Worm (Caenorhabditis elegans) whole organism, mixed stage, embryonic: ENCODE measurements around the gene unc-103.

Source experiments
- M03D4.4 ChIP-seq: sonication (generic microtip); optimal IDR thresholded peaks from 2 replicates; lab custom pipeline; 2017; ENCODE audit warnings: mild to moderate bottlenecking, missing genetic modification characterization, missing compliant biosample characterization
- bed-3 ChIP-seq: fragments of 200-800 bp; sonication (Bioruptor generic); optimal IDR thresholded peaks from 3 replicates; lab custom pipeline; 2018; ENCODE audit warnings: mild to moderate bottlenecking, missing genetic modification characterization, moderate library complexity, missing compliant biosample characterization
- blmp-1 ChIP-seq: fragments of 150-350 bp; optimal IDR thresholded peaks from 2 replicates; lab custom pipeline; 2014; ENCODE audit warnings: missing biosample characterization, missing genetic modification characterization
- ceh-43 ChIP-seq: fragments of 200-800 bp; sonication (Bioruptor generic); optimal IDR thresholded peaks from 2 replicates; lab custom pipeline; 2018; ENCODE audit warnings: mild to moderate bottlenecking, missing genetic modification characterization, moderate library complexity, missing compliant biosample characterization
- ces-1 ChIP-seq: fragments of 150-350 bp; optimal IDR thresholded peaks from 2 replicates; lab custom pipeline; 2014; ENCODE audit warnings: missing biosample characterization, missing genetic modification reagents, missing genetic modification characterization
- cnd-1 ChIP-seq: fragments of 200-800 bp; sonication (Bioruptor generic); optimal IDR thresholded peaks from 2 replicates; lab custom pipeline; 2018; ENCODE audit warnings: mild to moderate bottlenecking, missing genetic modification characterization, missing compliant biosample characterization
- drap-1 ChIP-seq: fragments of 200-800 bp; sonication (Bioruptor generic); optimal IDR thresholded peaks from 3 replicates; lab custom pipeline; 2018; ENCODE audit warnings: mild to moderate bottlenecking, missing genetic modification characterization, missing compliant biosample characterization
- elt-1 ChIP-seq: sonication (generic microtip); optimal IDR thresholded peaks from 2 replicates; lab custom pipeline; 2017; ENCODE audit warnings: missing genetic modification characterization, mild to moderate bottlenecking, missing compliant biosample characterization, antibody characterized with exemption, moderate library complexity, borderline replicate concordance; ENCODE audit not compliant: insufficient read depth
- elt-3 ChIP-seq: fragments of 150-350 bp; optimal IDR thresholded peaks from 2 replicates; lab custom pipeline; 2014; ENCODE audit warnings: missing biosample characterization, missing genetic modification characterization
- flh-1 ChIP-seq: fragments of 200-800 bp; sonication (Bioruptor generic); optimal IDR thresholded peaks from 2 replicates; lab custom pipeline; 2018; ENCODE audit warnings: mild to moderate bottlenecking, missing genetic modification characterization, moderate library complexity, missing compliant biosample characterization
- ham-2 ChIP-seq: fragments of 200-800 bp; sonication (Bioruptor generic); optimal IDR thresholded peaks from 2 replicates; lab custom pipeline; 2018; ENCODE audit warnings: mild to moderate bottlenecking, missing genetic modification characterization, missing compliant biosample characterization
- lin-13 ChIP-seq: fragments of 150-350 bp; optimal IDR thresholded peaks from 2 replicates; lab custom pipeline; 2014; ENCODE audit warnings: missing biosample characterization, missing genetic modification characterization
- lin-32 ChIP-seq: fragments of 200-800 bp; sonication (Bioruptor generic); optimal IDR thresholded peaks from 2 replicates; lab custom pipeline; 2018; ENCODE audit warnings: mild to moderate bottlenecking, missing genetic modification characterization, missing compliant biosample characterization
- lsy-2 ChIP-seq: fragments of 150-350 bp; optimal IDR thresholded peaks from 2 replicates; lab custom pipeline; 2014; ENCODE audit warnings: missing biosample characterization, missing genetic modification characterization
- mab-5 ChIP-seq: fragments of 150-350 bp; optimal IDR thresholded peaks from 2 replicates; lab custom pipeline; 2014; ENCODE audit warnings: missing biosample characterization, missing genetic modification characterization
- mep-1 ChIP-seq: fragments of 150-350 bp; optimal IDR thresholded peaks from 2 replicates; lab custom pipeline; 2017; ENCODE audit warnings: missing biosample characterization, missing genetic modification reagents, missing genetic modification characterization, inconsistent platforms
- nhr-12 ChIP-seq: fragments of 150-350 bp; optimal IDR thresholded peaks from 2 replicates; lab custom pipeline; 2014; ENCODE audit warnings: missing biosample characterization, missing genetic modification characterization
- nhr-2 ChIP-seq: fragments of 150-350 bp; optimal IDR thresholded peaks from 2 replicates; lab custom pipeline; 2014; ENCODE audit warnings: missing biosample characterization, missing genetic modification characterization
- nhr-237 ChIP-seq: fragments of 150-350 bp; optimal IDR thresholded peaks from 2 replicates; lab custom pipeline; 2014; ENCODE audit warnings: missing biosample characterization, missing genetic modification characterization
- nhr-28 ChIP-seq: fragments of 150-350 bp; optimal IDR thresholded peaks from 2 replicates; lab custom pipeline; 2014; ENCODE audit warnings: missing biosample characterization, missing genetic modification characterization
- nhr-76 ChIP-seq: sonication (generic microtip); optimal IDR thresholded peaks from 2 replicates; lab custom pipeline; 2017; ENCODE audit warnings: missing biosample characterization, missing genetic modification characterization
- sem-2 ChIP-seq: fragments of 200-800 bp; sonication (Bioruptor generic); optimal IDR thresholded peaks from 2 replicates; lab custom pipeline; 2018; ENCODE audit warnings: mild to moderate bottlenecking, missing genetic modification characterization, missing compliant biosample characterization
- snpc-4 ChIP-seq: fragments of 150-350 bp; optimal IDR thresholded peaks from 2 replicates; lab custom pipeline; 2014; ENCODE audit warnings: missing biosample characterization, missing genetic modification characterization
- sptf-1 ChIP-seq: sonication (generic microtip); optimal IDR thresholded peaks from 2 replicates; lab custom pipeline; 2017; ENCODE audit warnings: mild to moderate bottlenecking, missing genetic modification characterization, moderate library complexity, missing compliant biosample characterization
- tbx-8 ChIP-seq: fragments of 200-800 bp; sonication (Bioruptor generic); optimal IDR thresholded peaks from 2 replicates; lab custom pipeline; 2018; ENCODE audit warnings: mild to moderate bottlenecking, missing genetic modification characterization, moderate library complexity, missing compliant biosample characterization
- unc-120 ChIP-seq: sonication (generic microtip); optimal IDR thresholded peaks from 2 replicates; lab custom pipeline; 2017; ENCODE audit warnings: missing genetic modification characterization, missing compliant biosample characterization; ENCODE audit not compliant: poor library complexity, severe bottlenecking
- unc-39 ChIP-seq: fragments of 150-350 bp; optimal IDR thresholded peaks from 2 replicates; lab custom pipeline; 2014; ENCODE audit warnings: missing biosample characterization, missing genetic modification characterization
- unc-62 ChIP-seq: fragments of 150-350 bp; optimal IDR thresholded peaks from 2 replicates; lab custom pipeline; 2014; ENCODE audit warnings: missing biosample characterization, missing genetic modification reagents, missing genetic modification characterization
- zip-8 ChIP-seq: fragments of 150-350 bp; optimal IDR thresholded peaks from 2 replicates; lab custom pipeline; 2014; ENCODE audit warnings: missing biosample characterization, missing genetic modification characterization
- ztf-11 ChIP-seq: fragments of 150-350 bp; optimal IDR thresholded peaks from 2 replicates; lab custom pipeline; 2014; ENCODE audit warnings: missing biosample characterization, missing genetic modification characterization

Gene unc-103

DNA sequence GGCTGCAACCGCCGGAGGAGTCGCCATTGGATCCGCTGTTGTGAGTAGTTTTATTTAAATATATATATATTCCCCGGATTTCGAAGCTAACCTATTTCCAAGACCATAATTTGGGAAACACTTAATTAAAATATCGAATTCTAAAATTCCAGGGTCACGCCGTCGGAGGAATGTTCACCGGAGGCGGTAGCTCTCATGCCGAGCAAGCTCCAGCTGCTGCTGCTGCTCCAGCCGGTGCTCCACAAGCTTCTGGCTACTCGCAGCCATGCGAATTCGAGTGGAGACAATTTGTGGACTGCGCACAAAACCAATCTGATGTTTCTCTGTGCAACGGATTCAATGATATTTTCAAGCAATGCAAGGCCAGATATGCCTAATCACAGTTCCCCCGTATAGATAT is 37.1 kb downstream of the unc-103 start:
- no peak for TF ChIP-seq M03D4.4
- no peak for TF ChIP-seq unc-120 (tag; lab: Kevin White, UChicago)
- no peak for TF ChIP-seq lsy-2 (tag; lab: Kevin White, UChicago)
- no peak for TF ChIP-seq ham-2 (GFP tag; lab: Kevin White, UChicago)
- no peak for TF ChIP-seq mep-1
- TF ChIP-seq nhr-2 (tag; lab: Kevin White, UChicago) = no peak
- no peak for TF ChIP-seq snpc-4 (tag; lab: Kevin White, UChicago)
- TF ChIP-seq sptf-1 (tag; lab: Kevin White, UChicago) = no peak
- TF ChIP-seq unc-62 (GFP tag; lab: Kevin White, UChicago) = no peak
- TF ChIP-seq lin-13 = no peak
- TF ChIP-seq nhr-76 = no peak
- TF ChIP-seq unc-39 (tag; lab: Kevin White, UChicago) = no peak

DNA sequence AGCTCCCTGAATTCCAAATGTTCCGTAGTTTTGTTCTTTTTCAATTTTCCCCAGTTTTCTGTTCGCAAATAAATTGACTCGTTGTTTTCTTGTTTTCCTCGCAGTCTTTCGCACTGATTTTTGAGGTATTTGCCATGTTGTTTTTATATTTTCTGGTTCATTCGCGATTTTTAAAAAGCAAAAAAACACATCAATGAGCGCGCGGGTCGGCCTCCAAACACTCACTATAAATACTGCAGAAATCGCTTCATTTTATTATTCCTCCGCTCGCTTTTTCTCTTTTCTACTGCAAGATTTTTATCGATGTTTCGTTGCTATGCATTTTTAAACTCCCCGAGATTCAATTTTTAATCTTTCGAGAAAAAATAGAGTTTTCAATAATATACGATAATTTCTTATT is 37.6 kb downstream of the unc-103 start:
- no peak for TF ChIP-seq lin-13
- TF ChIP-seq ces-1 (GFP tag; lab: Kevin White, UChicago) = no peak
- TF ChIP-seq cnd-1 (tag; lab: Kevin White, UChicago) = no peak
- no peak for TF ChIP-seq snpc-4 (tag; lab: Kevin White, UChicago)
- no peak for TF ChIP-seq lsy-2 (tag; lab: Kevin White, UChicago)
- no peak for TF ChIP-seq sptf-1 (tag; lab: Kevin White, UChicago)
- TF ChIP-seq, all 35 proteins: peak for 0

DNA sequence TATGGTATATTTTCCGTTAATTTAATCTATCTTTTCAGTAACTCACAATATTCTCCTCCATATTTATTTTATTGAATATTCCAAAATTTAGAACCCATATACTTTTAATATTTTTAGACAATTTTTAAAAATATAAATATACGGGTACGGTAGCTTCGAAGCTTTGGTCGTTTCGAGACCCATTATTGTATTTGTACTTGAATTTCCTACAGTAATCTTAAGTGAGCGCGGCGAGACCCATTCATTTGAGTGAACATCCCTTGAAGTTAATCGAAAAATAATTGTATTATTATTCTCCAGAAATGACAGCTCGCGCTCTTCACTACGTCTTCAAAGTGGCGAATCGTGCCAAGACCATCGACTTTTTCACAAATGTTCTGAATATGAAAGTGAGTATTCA is 38.1 kb downstream of the unc-103 start, which contains the start of gene glod-4:
Gene glod-4 (plus strand): TSS at position 301 of the 400 bp plus-strand sequence.
- TF ChIP-seq nhr-237 (tag; lab: Kevin White, UChicago) (no peak), snpc-4 (tag; lab: Kevin White, UChicago) (no peak), unc-62 (GFP tag; lab: Kevin White, UChicago) (no peak)

DNA sequence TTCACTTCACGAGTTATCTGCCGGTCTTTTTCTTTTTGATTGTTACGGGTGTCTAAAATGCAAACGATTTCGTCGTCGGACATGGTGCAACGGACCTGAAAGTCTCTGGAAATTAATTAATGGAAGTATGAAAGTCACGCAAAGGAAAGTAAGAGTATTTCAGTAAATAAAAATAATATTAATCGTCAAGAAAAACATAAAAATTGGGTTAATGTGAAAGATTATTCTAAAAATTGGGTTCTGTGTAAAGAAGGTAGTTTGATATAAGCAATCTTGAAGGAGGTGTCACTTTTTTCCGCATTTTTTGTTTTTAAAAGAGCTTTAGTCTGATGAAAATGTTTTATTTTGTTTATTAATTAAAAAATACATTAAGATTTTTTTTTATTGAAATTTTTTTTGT is 42.1 kb downstream of the unc-103 start, which contains the start of gene C16C10.9:
Gene C16C10.9 (minus strand): TSS at position 101 of the 400 bp plus-strand sequence.
- TF ChIP-seq lin-13 (no peak), bed-3 (GFP tag; lab: Kevin White, UChicago) (no peak), lsy-2 (tag; lab: Kevin White, UChicago) (no peak), mep-1 (no peak), ham-2 (GFP tag; lab: Kevin White, UChicago) (no peak), tbx-8 (no peak), nhr-12 (tag; lab: Kevin White, UChicago) (no peak)

ce11 chrIII:4160937-4161336 is 45.8 kb downstream of the unc-103 start, which contains the start of gene C01G12.16:
Gene C01G12.16, plus strand, starts transcription at chrIII:4161237.
- TF ChIP-seq unc-39 (tag; lab: Kevin White, UChicago) (no peak), ceh-43 (GFP tag; lab: Kevin White, UChicago) (no peak), drap-1 (GFP tag; lab: Kevin White, UChicago) (no peak), nhr-28 (tag; lab: Kevin White, UChicago) (no peak), snpc-4 (tag; lab: Kevin White, UChicago) (no peak), zip-8 (tag; lab: Kevin White, UChicago) (no peak), lin-32 (GFP tag; lab: Kevin White, UChicago) (no peak), M03D4.4 (no peak), mep-1 (no peak), nhr-76 (no peak), ztf-11 (tag; lab: Kevin White, UChicago) (no peak)

ce11 chrIII:4164071-4164470 is 48.9 kb downstream of the unc-103 start, which contains the start of gene C16C10.8:
Gene C16C10.8, minus strand, starts transcription at chrIII:4164171.
- TF ChIP-seq mab-5 (tag; lab: Kevin White, UChicago) (no peak), M03D4.4 (no peak)

DNA sequence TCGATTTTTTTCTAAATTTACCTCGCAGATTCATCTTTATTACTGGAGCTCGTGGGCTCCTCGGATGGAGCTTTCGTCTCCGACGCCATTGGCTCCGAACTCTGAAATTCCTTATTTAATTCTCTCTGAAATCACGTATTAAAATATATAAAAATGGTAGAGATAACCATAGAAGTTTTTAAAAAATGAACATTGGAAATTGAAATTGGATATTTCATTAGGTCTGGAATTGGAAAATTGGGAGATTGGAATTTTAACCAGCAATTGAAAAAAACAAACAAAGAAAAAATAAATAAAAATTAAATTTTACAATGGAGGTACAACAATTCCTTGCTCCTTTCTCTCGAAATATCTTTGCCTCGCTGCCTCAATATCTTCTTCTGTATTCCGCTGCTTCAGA is 51.6 kb downstream of the unc-103 start, which contains the start of gene rnf-5:
Gene rnf-5 (minus strand): TSS at position 101 of the 400 bp plus-strand sequence.
- TF ChIP-seq unc-120 (tag; lab: Kevin White, UChicago) (no peak), M03D4.4 (no peak), bed-3 (GFP tag; lab: Kevin White, UChicago) (no peak), unc-62 (GFP tag; lab: Kevin White, UChicago) (no peak), elt-3 (tag; lab: Kevin White, UChicago) (no peak), lsy-2 (tag; lab: Kevin White, UChicago) (no peak), flh-1 (GFP tag; lab: Kevin White, UChicago) (no peak), drap-1 (GFP tag; lab: Kevin White, UChicago) (no peak), blmp-1 (tag; lab: Kevin White, UChicago) (no peak), ham-2 (GFP tag; lab: Kevin White, UChicago) (no peak), zip-8 (tag; lab: Kevin White, UChicago) (no peak), unc-39 (tag; lab: Kevin White, UChicago) (no peak), sem-2 (GFP tag; lab: Kevin White, UChicago) (no peak), elt-1 (tag; lab: Kevin White, UChicago) (no peak), ceh-43 (GFP tag; lab: Kevin White, UChicago) (no peak), ztf-11 (tag; lab: Kevin White, UChicago) (no peak), nhr-76 (no peak)
- TF ChIP-seq, all 35 proteins: peak for 0
